Worm (Caenorhabditis elegans) whole organism, L1 larva: ENCODE data around the gene btb-20.

Experiments
- aly-2 ChIP-seq: fragments of 150-350 bp; optimal IDR thresholded peaks from 2 replicates; lab custom pipeline; 2014; ENCODE audit warnings: missing biosample characterization, missing genetic modification characterization
- fos-1 ChIP-seq: fragments of 150-350 bp; optimal IDR thresholded peaks from 2 replicates; lab custom pipeline; 2014; ENCODE audit warnings: missing biosample characterization, missing genetic modification characterization
- irx-1 ChIP-seq: sonication (generic microtip); optimal IDR thresholded peaks from 2 replicates; lab custom pipeline; 2016; ENCODE audit warnings: missing genetic modification characterization, missing compliant biosample characterization
- lin-39 ChIP-seq: fragments of 150-350 bp; optimal IDR thresholded peaks from 2 replicates; lab custom pipeline; 2014; ENCODE audit warnings: missing biosample characterization, missing genetic modification reagents, missing genetic modification characterization
- lsy-2 ChIP-seq, 2 experiments: fragments of 150-350 bp; optimal IDR thresholded peaks; 2 replicates each; lab custom pipeline; 2014; ENCODE audit warnings: missing biosample characterization in 2 of 2, missing genetic modification characterization in 2 of 2
- mdl-1 ChIP-seq, 2 experiments: fragments of 150-350 bp; optimal IDR thresholded peaks; 2 replicates each; lab custom pipeline; 2014 to 2017; ENCODE audit warnings: missing biosample characterization in 2 of 2, missing genetic modification characterization in 2 of 2, inconsistent platforms in 1 of 2
- nhr-237 ChIP-seq: fragments of 150-350 bp; optimal IDR thresholded peaks from 2 replicates; lab custom pipeline; 2014; ENCODE audit warnings: missing biosample characterization, missing genetic modification characterization

DNA sequence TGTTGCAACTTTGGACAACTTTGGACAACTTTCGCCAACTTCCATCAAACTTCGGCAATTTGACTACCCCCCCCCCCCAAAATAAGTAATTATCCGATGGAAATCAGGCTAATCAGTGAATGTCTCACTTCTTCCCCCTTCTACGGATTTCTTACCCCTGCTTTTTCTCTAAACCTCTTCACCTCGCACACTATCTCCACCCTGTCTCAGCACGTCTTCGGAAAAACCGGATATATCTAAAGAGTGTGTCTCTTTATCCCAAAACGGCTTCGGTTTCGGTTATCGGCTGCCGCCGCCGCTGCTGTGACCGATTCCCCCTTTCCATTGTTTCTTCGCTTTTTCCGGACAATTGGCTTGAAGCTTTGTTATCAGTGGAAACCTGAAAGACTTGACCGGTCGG is 44.5 kb upstream of the btb-20 start:
- TF ChIP-seq irx-1 (tag; lab: Kevin White, UChicago) (no peak), lsy-2 (tag; optimal IDR thresholded peaks at IDR 0.05; lab: Kevin White, UChicago) (no peak), mdl-1 (tag; optimal IDR thresholded peaks at IDR 0.05; lab: Kevin White, UChicago) (no peak), fos-1 (no peak), aly-2 (no peak), nhr-237 (tag; lab: Kevin White, UChicago) (no peak), lin-39 (no peak)
